Fruit fly (Drosophila melanogaster) whole organism: ENCODE results near the gene RpS30.

Experiments
- CG8478 ChIP-seq: fragments of >200 bp; optimal IDR thresholded peaks from 2 replicates; lab custom pipeline; 2018; ENCODE audit warnings: inconsistent platforms
- Dll ChIP-seq: fragments of >200 bp; optimal IDR thresholded peaks from 2 replicates; lab custom pipeline; 2017
- pan ChIP-seq: fragments of >200 bp; optimal IDR thresholded peaks from 2 replicates; lab custom pipeline; 2017
- psq ChIP-seq: fragments of >200 bp; optimal IDR thresholded peaks from 2 replicates; lab custom pipeline; 2017
- usp ChIP-seq: fragments of >200 bp; optimal IDR thresholded peaks from 2 replicates; lab custom pipeline; 2017; ENCODE audit warnings: missing biosample characterization, missing genetic modification characterization, mixed read lengths

DNA sequence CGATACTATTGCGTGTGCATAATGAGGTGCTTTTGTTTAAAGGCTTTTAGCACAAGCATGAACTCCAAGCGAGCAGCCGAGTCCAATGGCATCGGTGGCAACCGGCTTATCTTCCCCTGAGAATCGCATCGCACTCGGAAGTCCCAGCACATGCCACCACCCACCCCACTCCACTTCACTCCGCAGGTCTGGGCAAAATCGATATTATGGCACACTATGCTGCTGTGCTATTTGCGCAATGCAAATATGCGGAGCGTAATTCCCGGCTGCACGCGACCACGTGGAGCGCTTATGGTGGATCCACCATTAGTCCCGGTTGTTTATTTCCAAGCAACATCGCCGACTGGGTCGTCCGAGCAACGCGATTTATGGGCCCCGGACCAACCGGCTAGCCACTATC is 32.1 kb upstream of the RpS30 start:
- TF ChIP-seq Dll (lab: Kevin White, UChicago) (no peak), usp (GFP tag; lab: Kevin White, UChicago) (no peak), pan (no peak), psq (lab: Kevin White, UChicago) (no peak), CG8478 (lab: Kevin White, UChicago) (no peak)
